Fruit fly (Drosophila melanogaster) whole organism, pupa: ENCODE results near the gene Indy.

ENCODE experiments used
- CG15710 ChIP-seq: fragments of 200-800 bp; sonication (Bioruptor generic); optimal IDR thresholded peaks from 2 replicates; lab custom pipeline; 2018; ENCODE audit warnings: missing biosample characterization, mild to moderate bottlenecking, missing genetic modification characterization, moderate library complexity
- EcR ChIP-seq: fragments of 200-800 bp; sonication (Bioruptor generic); optimal IDR thresholded peaks from 3 replicates; lab custom pipeline; 2019; ENCODE audit warnings: missing biosample characterization, missing genetic modification characterization, mild to moderate bottlenecking, moderate library complexity, missing genetic modification reagents
- fd96Ca ChIP-seq: fragments of 200-800 bp; sonication (Bioruptor generic); IDR thresholded peaks from 3 replicates; pipeline ENCODE4 v1.3.6; 2022; ENCODE audit warnings: missing biosample characterization, missing genetic modification characterization

DNA sequence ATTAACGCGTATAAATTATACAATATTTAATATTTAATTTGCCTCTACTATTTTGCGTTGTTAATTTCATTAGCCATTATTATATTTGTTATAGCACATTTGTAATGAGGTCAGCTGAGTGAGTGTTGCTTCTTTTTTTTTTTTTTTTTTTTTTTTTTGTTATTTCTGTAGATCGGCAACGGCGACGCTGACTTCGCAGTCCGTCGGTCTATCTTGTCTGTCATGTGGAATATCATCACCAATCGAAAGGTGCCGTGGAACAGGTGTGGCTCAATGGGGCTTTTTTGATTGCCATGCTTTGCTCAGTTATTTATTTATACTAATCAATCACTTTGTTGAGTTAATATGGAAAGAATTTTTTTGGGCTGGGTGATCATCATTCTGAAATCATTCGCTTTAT, 63.4 kb downstream of the Indy start:
- TF ChIP-seq EcR (no peak), fd96Ca (GFP tag; lab: Robert Waterston, UW) (no peak), CG15710 (tag; lab: Kevin White, UChicago) (no peak)
